Worm (Caenorhabditis elegans) whole organism, young adult: ENCODE results near the gene pgp-9.

Source experiments
- B0019.2 ChIP-seq: fragments of 200-800 bp; sonication (Bioruptor generic); conservative IDR thresholded peaks from 2 replicates; pipeline ENCODE4 v1.3.6; 2022; ENCODE audit warnings: missing genetic modification reagents, missing genetic modification characterization, missing compliant biosample characterization
- C06A6.2 ChIP-seq: fragments of 200-800 bp; sonication (Bioruptor generic); conservative IDR thresholded peaks from 2 replicates; pipeline ENCODE4 v1.3.6; 2022; ENCODE audit warnings: missing genetic modification characterization, missing compliant biosample characterization
- C17E4.6 ChIP-seq: fragments of 200-800 bp; sonication (Bioruptor generic); IDR thresholded peaks from 2 replicates; pipeline ENCODE4 v1.3.6; 2022; ENCODE audit warnings: missing genetic modification reagents, missing genetic modification characterization, missing compliant biosample characterization
- F10E7.11 ChIP-seq: sonication (generic microtip); optimal IDR thresholded peaks from 2 replicates; lab custom pipeline; 2017; ENCODE audit warnings: mild to moderate bottlenecking, missing genetic modification characterization, moderate library complexity, missing compliant biosample characterization
- F22D6.2 ChIP-seq: sonication (generic microtip); optimal IDR thresholded peaks from 2 replicates; lab custom pipeline; 2016; ENCODE audit warnings: mild to moderate bottlenecking, missing genetic modification characterization, missing compliant biosample characterization
- F23B12.7 ChIP-seq: sonication (generic microtip); optimal IDR thresholded peaks from 2 replicates; lab custom pipeline; 2017; ENCODE audit warnings: missing genetic modification characterization, mild to moderate bottlenecking, missing compliant biosample characterization, antibody characterized with exemption, moderate library complexity; ENCODE audit not compliant: insufficient read depth
- F33H1.4 ChIP-seq: fragments of 200-800 bp; sonication (Bioruptor generic); IDR thresholded peaks from 2 replicates; pipeline ENCODE4 v1.3.6; 2022; ENCODE audit warnings: missing genetic modification reagents, missing genetic modification characterization, missing compliant biosample characterization
- F37B4.10 ChIP-seq: fragments of 200-800 bp; sonication (Bioruptor generic); IDR thresholded peaks from 2 replicates; pipeline ENCODE4 v1.3.6; 2022; ENCODE audit warnings: missing genetic modification characterization, missing compliant biosample characterization
- F39B2.1 ChIP-seq: fragments of 200-800 bp; sonication (Bioruptor generic); IDR thresholded peaks from 2 replicates; pipeline ENCODE4 v1.3.6; 2022; ENCODE audit warnings: missing genetic modification reagents, missing genetic modification characterization, missing compliant biosample characterization
- F57A8.1 ChIP-seq: fragments of 200-800 bp; sonication (Bioruptor generic); optimal IDR thresholded peaks from 2 replicates; lab custom pipeline; 2018; ENCODE audit warnings: mild to moderate bottlenecking, missing genetic modification characterization, moderate library complexity, missing compliant biosample characterization
- T26A5.8 ChIP-seq: sonication (generic microtip); optimal IDR thresholded peaks from 2 replicates; lab custom pipeline; 2016; ENCODE audit warnings: missing genetic modification characterization, missing compliant biosample characterization
- Y67H2A.10 ChIP-seq: fragments of 200-800 bp; sonication (Bioruptor generic); conservative IDR thresholded peaks from 2 replicates; pipeline ENCODE4 v1.3.6; 2022; ENCODE audit warnings: missing genetic modification reagents, missing genetic modification characterization, missing compliant biosample characterization
- akir-1 ChIP-seq: fragments of 200-800 bp; sonication (Bioruptor generic); optimal IDR thresholded peaks from 2 replicates; lab custom pipeline; 2018; ENCODE audit warnings: mild to moderate bottlenecking, missing genetic modification characterization, moderate library complexity, missing compliant biosample characterization
- atf-7 ChIP-seq: sonication (generic microtip); optimal IDR thresholded peaks from 2 replicates; lab custom pipeline; 2017; ENCODE audit warnings: mild to moderate bottlenecking, missing genetic modification characterization, missing compliant biosample characterization
- cebp-2 ChIP-seq: fragments of 200-800 bp; sonication (Bioruptor generic); IDR thresholded peaks from 2 replicates; pipeline ENCODE4 v1.3.6; 2022; ENCODE audit warnings: missing genetic modification characterization, missing compliant biosample characterization
- ceh-27 ChIP-seq: fragments of 200-800 bp; sonication (Bioruptor generic); optimal IDR thresholded peaks from 2 replicates; lab custom pipeline; 2018; ENCODE audit warnings: mild to moderate bottlenecking, missing genetic modification characterization, moderate library complexity, missing compliant biosample characterization
- ceh-91 ChIP-seq: fragments of 200-800 bp; sonication (Bioruptor generic); IDR thresholded peaks from 2 replicates; pipeline ENCODE4 v1.3.6; 2022; ENCODE audit warnings: missing genetic modification reagents, missing genetic modification characterization, missing compliant biosample characterization
- chd-7 ChIP-seq: sonication (generic microtip); optimal IDR thresholded peaks from 2 replicates; lab custom pipeline; 2016; ENCODE audit warnings: mild to moderate bottlenecking, missing genetic modification characterization, moderate library complexity, missing compliant biosample characterization
- dpff-1 ChIP-seq: sonication (generic microtip); optimal IDR thresholded peaks from 2 replicates; lab custom pipeline; 2017; ENCODE audit warnings: mild to moderate bottlenecking, missing genetic modification characterization, missing compliant biosample characterization
- egl-18 ChIP-seq: fragments of 200-800 bp; sonication (Bioruptor generic); IDR thresholded peaks from 2 replicates; pipeline ENCODE4 v1.3.6; 2022; ENCODE audit warnings: missing genetic modification reagents, missing genetic modification characterization, missing compliant biosample characterization
- fkh-3 ChIP-seq: sonication (generic microtip); optimal IDR thresholded peaks from 2 replicates; lab custom pipeline; 2016; ENCODE audit warnings: mild to moderate bottlenecking, missing genetic modification characterization, missing compliant biosample characterization
- him-1 ChIP-seq: sonication (generic microtip); optimal IDR thresholded peaks from 2 replicates; lab custom pipeline; 2016; ENCODE audit warnings: missing genotype, missing genetic modification reagents, missing genetic modification characterization, missing compliant biosample characterization
- hmg-1.2 ChIP-seq: fragments of 200-800 bp; sonication (Bioruptor generic); IDR thresholded peaks from 2 replicates; pipeline ENCODE4 v1.3.6; 2022; ENCODE audit warnings: missing genetic modification reagents, missing genetic modification characterization, missing compliant biosample characterization
- let-526 ChIP-seq: fragments of 200-800 bp; sonication (Bioruptor generic); IDR thresholded peaks from 2 replicates; pipeline ENCODE4 v1.3.6; 2022; ENCODE audit warnings: missing genetic modification reagents, missing genetic modification characterization, missing compliant biosample characterization
- lsl-1 ChIP-seq: fragments of 200-800 bp; sonication (Bioruptor generic); optimal IDR thresholded peaks from 2 replicates; lab custom pipeline; 2018; ENCODE audit warnings: mild to moderate bottlenecking, missing genetic modification characterization, moderate library complexity, missing compliant biosample characterization
- lsy-27 ChIP-seq: sonication (generic microtip); optimal IDR thresholded peaks from 2 replicates; lab custom pipeline; 2017; ENCODE audit warnings: missing genetic modification characterization, mild to moderate bottlenecking, missing compliant biosample characterization, antibody characterized with exemption, missing genotype, borderline replicate concordance; ENCODE audit not compliant: insufficient read depth
- madf-6 ChIP-seq: fragments of 200-800 bp; sonication (Bioruptor generic); IDR thresholded peaks from 2 replicates; pipeline ENCODE4 v1.3.6; 2022; ENCODE audit warnings: missing genetic modification reagents, missing genetic modification characterization, missing compliant biosample characterization
- mel-28 ChIP-seq: sonication (generic microtip); optimal IDR thresholded peaks from 2 replicates; lab custom pipeline; 2016; ENCODE audit warnings: borderline replicate concordance, mild to moderate bottlenecking, missing genetic modification characterization, missing compliant biosample characterization
- mxl-1 ChIP-seq: sonication (generic microtip); optimal IDR thresholded peaks from 2 replicates; lab custom pipeline; 2016; ENCODE audit warnings: missing genetic modification characterization, missing compliant biosample characterization
- nfya-1 ChIP-seq: sonication (generic microtip); optimal IDR thresholded peaks from 2 replicates; lab custom pipeline; 2017; ENCODE audit warnings: antibody characterized with exemption, missing compliant biosample characterization, missing genetic modification characterization, borderline replicate concordance; ENCODE audit not compliant: insufficient read depth
- nfya-2 ChIP-seq: fragments of 200-800 bp; sonication (Bioruptor generic); IDR thresholded peaks from 2 replicates; pipeline ENCODE4 v1.3.6; 2022; ENCODE audit warnings: missing genetic modification reagents, missing genetic modification characterization, missing compliant biosample characterization
- nhr-179 ChIP-seq: sonication (generic microtip); optimal IDR thresholded peaks from 2 replicates; lab custom pipeline; 2016; ENCODE audit warnings: mild to moderate bottlenecking, missing genetic modification characterization, missing compliant biosample characterization
- pha-4 ChIP-seq: fragments of 150-350 bp; sonication (generic microtip); optimal IDR thresholded peaks from 2 replicates; lab custom pipeline; 2014; ENCODE audit warnings: missing biosample characterization, missing genetic modification reagents, missing genetic modification characterization
- snpc-1.1 ChIP-seq: sonication (generic microtip); optimal IDR thresholded peaks from 2 replicates; lab custom pipeline; 2017; ENCODE audit warnings: missing genetic modification characterization, mild to moderate bottlenecking, missing compliant biosample characterization, antibody characterized with exemption, moderate library complexity, missing genotype, missing genetic modification reagents; ENCODE audit not compliant: insufficient read depth
- snpc-4 ChIP-seq, 5 experiments: fragments of 150-350 bp in 1 of 5; sonication (generic microtip) in 4 of 5; optimal IDR thresholded peaks; 2 replicates each; lab custom pipeline; 2014 to 2018; ENCODE audit warnings: missing genetic modification characterization in 5 of 5, missing biosample characterization in 3 of 5, antibody characterized with exemption in 2 of 5, mild to moderate bottlenecking in 2 of 5, missing compliant biosample characterization in 2 of 5, missing genotype in 2 of 5, moderate library complexity in 2 of 5, missing genetic modification reagents in 1 of 5
- somi-1 ChIP-seq: fragments of 200-800 bp; sonication (Bioruptor generic); optimal IDR thresholded peaks from 2 replicates; lab custom pipeline; 2018; ENCODE audit warnings: mild to moderate bottlenecking, missing genetic modification characterization, missing compliant biosample characterization
- sptf-2 ChIP-seq: fragments of 200-800 bp; sonication (Bioruptor generic); optimal IDR thresholded peaks from 2 replicates; lab custom pipeline; 2018; ENCODE audit warnings: mild to moderate bottlenecking, missing genetic modification characterization, missing compliant biosample characterization
- tbx-9 ChIP-seq: sonication (generic microtip); optimal IDR thresholded peaks from 2 replicates; lab custom pipeline; 2016; ENCODE audit warnings: borderline replicate concordance, missing genetic modification characterization, inconsistent platforms, missing compliant biosample characterization
- zfh-2 ChIP-seq: fragments of 200-800 bp; sonication (Bioruptor generic); conservative IDR thresholded peaks from 2 replicates; pipeline ENCODE4 v1.3.6; 2022; ENCODE audit warnings: missing genetic modification reagents, missing genetic modification characterization, missing compliant biosample characterization
- ztf-25 ChIP-seq: fragments of 200-800 bp; sonication (Bioruptor generic); IDR thresholded peaks from 2 replicates; pipeline ENCODE4 v1.3.6; 2022; ENCODE audit warnings: missing genetic modification reagents, missing genetic modification characterization, missing compliant biosample characterization
- ztf-3 ChIP-seq: fragments of 200-800 bp; sonication (Bioruptor generic); optimal IDR thresholded peaks from 2 replicates; lab custom pipeline; 2018; ENCODE audit warnings: mild to moderate bottlenecking, missing genetic modification characterization, missing compliant biosample characterization

The pgp-9 gene

ce11 chrV:17755592-17755991 lies at the start of gene pgp-9:
Gene pgp-9 (plus strand): TSS chrV:17755892.
- TF ChIP-seq egl-18 (GFP tag; lab: Robert Waterston, UW): no peak
- TF ChIP-seq snpc-1.1 (tag; lab: Kevin White, UChicago): no peak
- TF ChIP-seq lsy-27 (tag; lab: Kevin White, UChicago): no peak
- TF ChIP-seq F39B2.1 (GFP tag; lab: Robert Waterston, UW): no peak
- TF ChIP-seq sptf-2: no peak
- TF ChIP-seq fkh-3 (tag; lab: Kevin White, UChicago): no peak
- TF ChIP-seq lsl-1 (GFP tag; lab: Kevin White, UChicago): no peak
- no peak for TF ChIP-seq nfya-2 (GFP tag; lab: Robert Waterston, UW)
- no peak for TF ChIP-seq zfh-2 (GFP tag; lab: Robert Waterston, UW)
- TF ChIP-seq mel-28: no peak
- TF ChIP-seq somi-1 (GFP tag; lab: Kevin White, UChicago): no peak
- TF ChIP-seq nfya-1 (tag; lab: Kevin White, UChicago): no peak
- no peak for TF ChIP-seq dpff-1 (tag; lab: Kevin White, UChicago)

ce11 chrV:17706217-17706806 lies 49.4 kb upstream of the pgp-9 start:
- TF ChIP-seq ztf-3: no peak
- no peak for TF ChIP-seq cebp-2 (GFP tag; lab: Robert Waterston, UW)
- TF ChIP-seq B0019.2 (GFP tag; lab: Robert Waterston, UW): no peak
- TF ChIP-seq F57A8.1 (GFP tag; lab: Kevin White, UChicago): no peak
- TF ChIP-seq chd-7 (tag; lab: Kevin White, UChicago): no peak
- no peak for TF ChIP-seq F33H1.4 (GFP tag; lab: Robert Waterston, UW)
- TF ChIP-seq snpc-1.1 (tag; lab: Kevin White, UChicago): no peak
- TF ChIP-seq tbx-9: no peak
- TF ChIP-seq hmg-1.2 (GFP tag; lab: Robert Waterston, UW): no peak
- TF ChIP-seq F10E7.11 (tag; lab: Kevin White, UChicago): no peak
- TF ChIP-seq C06A6.2: no peak
- TF ChIP-seq mxl-1 (tag; lab: Kevin White, UChicago): no peak
- TF ChIP-seq let-526: no peak
- no peak for TF ChIP-seq F37B4.10

DNA sequence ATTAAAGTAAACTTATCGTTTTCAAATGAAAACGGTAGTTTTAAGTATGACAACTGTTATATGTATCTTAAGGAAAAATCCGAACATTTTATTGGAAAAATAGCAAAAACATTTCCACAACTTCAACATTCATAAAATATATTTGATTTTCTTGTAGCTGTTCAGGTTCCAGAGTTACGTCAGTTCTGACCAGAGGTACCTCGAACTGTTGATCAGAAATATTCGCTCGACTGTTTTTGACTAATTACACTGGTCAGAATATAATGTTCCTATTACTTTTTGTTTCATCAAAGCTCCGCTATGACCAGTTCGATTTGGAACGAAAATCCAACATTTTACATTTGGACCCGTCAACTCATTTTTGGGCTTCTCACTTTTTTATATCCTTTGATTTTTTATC lies 48.7 kb upstream of the pgp-9 start, which contains the start of gene srh-31:
Gene srh-31, plus strand, starts transcription at position 301 of the 400 bp plus-strand sequence.
- TF ChIP-seq ztf-25 (GFP tag; lab: Robert Waterston, UW): no peak
- no peak for TF ChIP-seq madf-6 (GFP tag; lab: Robert Waterston, UW)
- no peak for TF ChIP-seq ceh-91
- TF ChIP-seq Y67H2A.10 (GFP tag; lab: Robert Waterston, UW): no peak
- TF ChIP-seq nhr-179: no peak
- no peak for TF ChIP-seq mel-28
- TF ChIP-seq somi-1 (GFP tag; lab: Kevin White, UChicago): no peak
- TF ChIP-seq snpc-1.1 (tag; lab: Kevin White, UChicago): no peak
- no peak for TF ChIP-seq atf-7
- TF ChIP-seq snpc-4 (GFP tag; optimal IDR thresholded peaks at IDR 0.05; lab: Kevin White, UChicago): no peak
- TF ChIP-seq snpc-4 (tag; optimal IDR thresholded peaks at IDR 0.05; lab: Kevin White, UChicago): no peak
- no peak for TF ChIP-seq akir-1 (GFP tag; lab: Kevin White, UChicago)
- TF ChIP-seq pha-4 (tag; lab: Kevin White, UChicago): no peak
- no peak for TF ChIP-seq C17E4.6 (GFP tag; lab: Robert Waterston, UW)
- no peak for TF ChIP-seq T26A5.8
- TF ChIP-seq lsy-27 (tag; lab: Kevin White, UChicago): no peak
- TF ChIP-seq F22D6.2 (tag; lab: Kevin White, UChicago): no peak
- no peak for TF ChIP-seq him-1 (tag; lab: Kevin White, UChicago)
- no peak for TF ChIP-seq F23B12.7 (tag; lab: Kevin White, UChicago)
- no peak for TF ChIP-seq ceh-27 (GFP tag; lab: Kevin White, UChicago)
